Worm (Caenorhabditis elegans) whole organism, L4 larva: ENCODE measurements around the gene str-261.

ENCODE experiments used
- F26F4.8 ChIP-seq: fragments of 200-800 bp; sonication (Bioruptor generic); conservative IDR thresholded peaks from 2 replicates; pipeline ENCODE4 v1.3.6; 2022; ENCODE audit warnings: missing genetic modification characterization, missing compliant biosample characterization
- F37D6.2 ChIP-seq: sonication (generic microtip); optimal IDR thresholded peaks from 2 replicates; lab custom pipeline; 2016; ENCODE audit warnings: mild to moderate bottlenecking, missing genetic modification characterization, missing compliant biosample characterization
- T26A8.4 ChIP-seq: fragments of 200-800 bp; sonication (Bioruptor generic); IDR thresholded peaks from 2 replicates; pipeline ENCODE4 v1.3.6; 2022; ENCODE audit warnings: missing genetic modification characterization, missing compliant biosample characterization
- Y48G9A.11 ChIP-seq: fragments of 200-800 bp; sonication (Bioruptor generic); IDR thresholded peaks from 2 replicates; pipeline ENCODE4 v1.3.6; 2022; ENCODE audit warnings: missing genetic modification reagents, missing genetic modification characterization, missing compliant biosample characterization
- ama-1 ChIP-seq: fragments of 150-350 bp; optimal IDR thresholded peaks from 2 replicates; lab custom pipeline; 2014; ENCODE audit warnings: inconsistent platforms, mixed read lengths
- attf-4 ChIP-seq: sonication (generic microtip); optimal IDR thresholded peaks from 3 replicates; lab custom pipeline; 2017; ENCODE audit warnings: missing biosample characterization, missing genetic modification characterization
- ceh-20 ChIP-seq: fragments of 200-800 bp; sonication (Bioruptor generic); IDR thresholded peaks from 2 replicates; pipeline ENCODE4 v1.3.6; 2022; ENCODE audit warnings: missing genetic modification reagents, missing genetic modification characterization, missing compliant biosample characterization
- ceh-28 ChIP-seq: fragments of 150-350 bp; optimal IDR thresholded peaks from 2 replicates; lab custom pipeline; 2014; ENCODE audit warnings: missing biosample characterization, missing genetic modification reagents, missing genetic modification characterization
- ceh-44 ChIP-seq: fragments of 200-800 bp; sonication (Bioruptor generic); IDR thresholded peaks from 2 replicates; pipeline ENCODE4 v1.3.6; 2022; ENCODE audit warnings: missing genetic modification reagents, missing genetic modification characterization, missing compliant biosample characterization
- ceh-62 ChIP-seq: sonication (generic microtip); optimal IDR thresholded peaks from 2 replicates; lab custom pipeline; 2017; ENCODE audit warnings: missing biosample characterization, missing genetic modification characterization
- cey-2 ChIP-seq: sonication (generic microtip); optimal IDR thresholded peaks from 3 replicates; lab custom pipeline; 2017; ENCODE audit warnings: missing genetic modification characterization, mild to moderate bottlenecking, missing compliant biosample characterization, antibody characterized with exemption, borderline replicate concordance; ENCODE audit not compliant: insufficient read depth
- daf-16 ChIP-seq, 3 experiments: sonication (generic microtip); optimal IDR thresholded peaks; 2 replicates each; lab custom pipeline; 2016 to 2017; ENCODE audit warnings: missing genetic modification characterization in 3 of 3, missing genetic modification reagents in 3 of 3, mild to moderate bottlenecking in 2 of 3, missing compliant biosample characterization in 2 of 3, missing biosample characterization in 1 of 3, moderate library complexity in 1 of 3
- daf-19 ChIP-seq: fragments of 200-800 bp; sonication (Bioruptor generic); conservative IDR thresholded peaks from 2 replicates; pipeline ENCODE4 v1.3.6; 2022; ENCODE audit warnings: missing genetic modification characterization, missing compliant biosample characterization
- dmd-6 ChIP-seq: fragments of 200-800 bp; sonication (Bioruptor generic); IDR thresholded peaks from 2 replicates; pipeline ENCODE4 v1.3.6; 2022; ENCODE audit warnings: missing genetic modification reagents, missing genetic modification characterization, missing compliant biosample characterization
- dmd-9 ChIP-seq: fragments of 200-800 bp; sonication (Bioruptor generic); IDR thresholded peaks from 2 replicates; pipeline ENCODE4 v1.3.6; 2022; ENCODE audit warnings: missing genetic modification reagents, missing genetic modification characterization, missing compliant biosample characterization
- fos-1 ChIP-seq: fragments of 150-350 bp; optimal IDR thresholded peaks from 2 replicates; lab custom pipeline; 2014; ENCODE audit warnings: missing biosample characterization, missing genetic modification characterization
- gei-8 ChIP-seq: fragments of 200-800 bp; sonication (Bioruptor generic); optimal IDR thresholded peaks from 2 replicates; lab custom pipeline; 2018; ENCODE audit warnings: mild to moderate bottlenecking, missing genetic modification characterization, missing compliant biosample characterization
- hmg-1.1 ChIP-seq: fragments of 200-800 bp; sonication (Bioruptor generic); IDR thresholded peaks from 2 replicates; pipeline ENCODE4 v1.3.6; 2022; ENCODE audit warnings: missing genetic modification reagents, missing genetic modification characterization, missing compliant biosample characterization
- lim-7 ChIP-seq: fragments of 200-800 bp; sonication (Bioruptor generic); IDR thresholded peaks from 2 replicates; pipeline ENCODE4 v1.3.6; 2022; ENCODE audit warnings: missing genetic modification characterization, missing compliant biosample characterization
- lin-29 ChIP-seq: fragments of 200-800 bp; sonication (Bioruptor generic); IDR thresholded peaks from 2 replicates; pipeline ENCODE4 v1.3.6; 2022; ENCODE audit warnings: missing genetic modification reagents, missing genetic modification characterization, missing compliant biosample characterization
- lin-39 ChIP-seq: fragments of 150-350 bp; optimal IDR thresholded peaks from 2 replicates; lab custom pipeline; 2014; ENCODE audit warnings: missing biosample characterization, missing genetic modification reagents, missing genetic modification characterization
- lsy-2 ChIP-seq, 2 experiments: fragments of 150-350 bp in 1 of 2; sonication (generic microtip) in 1 of 2; optimal IDR thresholded peaks; 2 replicates each; lab custom pipeline; 2014 to 2017; ENCODE audit warnings: missing biosample characterization in 2 of 2, missing genetic modification characterization in 2 of 2
- madf-5 ChIP-seq, 2 experiments: fragments of 200-800 bp; sonication (Bioruptor generic); IDR thresholded peaks; 2 replicates each; pipeline ENCODE4 v1.3.6; 2022; ENCODE audit warnings: missing compliant biosample characterization in 2 of 2, missing genetic modification characterization in 2 of 2
- madf-9 ChIP-seq: fragments of 200-800 bp; sonication (Bioruptor generic); conservative IDR thresholded peaks from 2 replicates; pipeline ENCODE4 v1.3.6; 2022; ENCODE audit warnings: missing genetic modification reagents, missing genetic modification characterization, missing compliant biosample characterization
- mdl-1 ChIP-seq, 2 experiments: fragments of 150-350 bp in 1 of 2; sonication (generic microtip) in 1 of 2; optimal IDR thresholded peaks; 2 replicates each; lab custom pipeline; 2014 to 2017; ENCODE audit warnings: missing biosample characterization in 2 of 2, missing genetic modification characterization in 2 of 2
- mdt-29 ChIP-seq: fragments of 200-800 bp; sonication (Bioruptor generic); IDR thresholded peaks from 2 replicates; pipeline ENCODE4 v1.3.6; 2022; ENCODE audit warnings: missing genetic modification reagents, missing genetic modification characterization, missing compliant biosample characterization
- mep-1 ChIP-seq: fragments of 150-350 bp; sonication (generic microtip); optimal IDR thresholded peaks from 3 replicates; lab custom pipeline; 2014; ENCODE audit warnings: missing biosample characterization, missing genetic modification characterization
- mxl-2 ChIP-seq: fragments of 200-800 bp; sonication (Bioruptor generic); conservative IDR thresholded peaks from 2 replicates; pipeline ENCODE4 v1.3.6; 2022; ENCODE audit warnings: missing genetic modification reagents, missing genetic modification characterization, missing compliant biosample characterization
- mxl-3 ChIP-seq: fragments of 200-800 bp; sonication (Bioruptor generic); optimal IDR thresholded peaks from 2 replicates; lab custom pipeline; 2018; ENCODE audit warnings: mild to moderate bottlenecking, missing genetic modification characterization, missing compliant biosample characterization
- nhr-10 ChIP-seq: fragments of 150-350 bp; optimal IDR thresholded peaks from 2 replicates; lab custom pipeline; 2014; ENCODE audit warnings: missing biosample characterization, missing genetic modification characterization
- nhr-111 ChIP-seq: fragments of 200-800 bp; sonication (Bioruptor generic); optimal IDR thresholded peaks from 2 replicates; lab custom pipeline; 2018; ENCODE audit warnings: mild to moderate bottlenecking, missing genetic modification characterization, missing compliant biosample characterization
- nhr-237 ChIP-seq: sonication (generic microtip); optimal IDR thresholded peaks from 2 replicates; lab custom pipeline; 2017; ENCODE audit warnings: missing biosample characterization, missing genetic modification characterization
- nhr-25 ChIP-seq: sonication (generic microtip); optimal IDR thresholded peaks from 2 replicates; lab custom pipeline; 2017; ENCODE audit warnings: missing genetic modification characterization, mild to moderate bottlenecking, missing compliant biosample characterization, antibody characterized with exemption, moderate library complexity, borderline replicate concordance; ENCODE audit not compliant: insufficient read depth
- nhr-42 ChIP-seq: fragments of 200-800 bp; sonication (Bioruptor generic); IDR thresholded peaks from 2 replicates; pipeline ENCODE4 v1.3.6; 2022; ENCODE audit warnings: missing genetic modification characterization, missing compliant biosample characterization
- nhr-76 ChIP-seq: fragments of 150-350 bp; optimal IDR thresholded peaks from 2 replicates; lab custom pipeline; 2014; ENCODE audit warnings: missing biosample characterization, missing genetic modification characterization
- nhr-77 ChIP-seq: fragments of 150-350 bp; optimal IDR thresholded peaks from 2 replicates; lab custom pipeline; 2014; ENCODE audit warnings: missing biosample characterization, missing genetic modification characterization
- pha-4 ChIP-seq, 2 experiments: fragments of 150-350 bp in 1 of 2; fragments of 200-800 bp in 1 of 2; sonication (Bioruptor generic) in 1 of 2; IDR thresholded peaks in 1 of 2; optimal IDR thresholded peaks in 1 of 2; 2 replicates each; pipeline versions ENCODE4 v1.3.6 to Lab custom; 2014 to 2022; ENCODE audit warnings: missing genetic modification characterization in 2 of 2, missing genetic modification reagents in 2 of 2, missing biosample characterization in 1 of 2, missing compliant biosample characterization in 1 of 2
- php-3 ChIP-seq: fragments of 200-800 bp; sonication (Bioruptor generic); IDR thresholded peaks from 2 replicates; pipeline ENCODE4 v1.3.6; 2022; ENCODE audit warnings: missing genetic modification reagents, missing genetic modification characterization, missing compliant biosample characterization
- pqm-1 ChIP-seq: sonication (generic microtip); optimal IDR thresholded peaks from 2 replicates; lab custom pipeline; 2017; ENCODE audit warnings: missing biosample characterization, missing genetic modification characterization
- snpc-4 ChIP-seq: fragments of 150-350 bp; optimal IDR thresholded peaks from 2 replicates; lab custom pipeline; 2014; ENCODE audit warnings: missing biosample characterization, missing genetic modification characterization
- spr-1 ChIP-seq: sonication (generic microtip); optimal IDR thresholded peaks from 2 replicates; lab custom pipeline; 2016; ENCODE audit warnings: mild to moderate bottlenecking, missing genetic modification characterization, missing compliant biosample characterization
- tra-1 ChIP-seq: fragments of 200-800 bp; sonication (Bioruptor generic); IDR thresholded peaks from 2 replicates; pipeline ENCODE4 v1.3.6; 2022; ENCODE audit warnings: missing genetic modification reagents, missing genetic modification characterization, missing compliant biosample characterization
- unc-39 ChIP-seq: sonication (generic microtip); optimal IDR thresholded peaks from 2 replicates; lab custom pipeline; 2017; ENCODE audit warnings: missing biosample characterization, missing genetic modification characterization
- zip-11 ChIP-seq: fragments of 200-800 bp; sonication (Bioruptor generic); IDR thresholded peaks from 2 replicates; pipeline ENCODE4 v1.3.6; 2022; ENCODE audit warnings: missing genetic modification characterization, missing compliant biosample characterization
- zip-2 ChIP-seq: fragments of 150-350 bp; optimal IDR thresholded peaks from 2 replicates; lab custom pipeline; 2014; ENCODE audit warnings: missing biosample characterization, missing genetic modification characterization
- ztf-7 ChIP-seq: fragments of 150-350 bp; optimal IDR thresholded peaks from 2 replicates; lab custom pipeline; 2014; ENCODE audit warnings: missing biosample characterization, missing genetic modification characterization

The str-261 gene

ce11 chrIII:11101246-11101645 is 26.9 kb downstream of the str-261 start:
- TF ChIP-seq tra-1 (GFP tag; lab: Robert Waterston, UW), result no peak
- TF ChIP-seq madf-5 (GFP tag; IDR thresholded peaks at IDR 0.05; lab: Robert Waterston, UW), result no peak
- TF ChIP-seq lim-7 (GFP tag; lab: Robert Waterston, UW), result no peak

ce11 chrIII:11107327-11107726 is 33.0 kb downstream of the str-261 start:
- TF ChIP-seq Y48G9A.11 (GFP tag; lab: Robert Waterston, UW) (peak; percentile 65), F26F4.8 (GFP tag; lab: Robert Waterston, UW) (no peak), mxl-2 (GFP tag; lab: Robert Waterston, UW) (no peak), madf-5 (GFP tag; IDR thresholded peaks at IDR 0.05; lab: Robert Waterston, UW) (no peak), zip-2 (tag; lab: Kevin White, UChicago) (no peak)

ce11 chrIII:11110756-11111155 is 36.4 kb downstream of the str-261 start:
- TF ChIP-seq nhr-42 (GFP tag; lab: Robert Waterston, UW), result peak; percentile 22; the same call in 1 of the 2 replicates
- no peak for TF ChIP-seq cey-2
- peak; percentile 51; the same call in 1 of the 2 replicates for TF ChIP-seq madf-9 (GFP tag; lab: Robert Waterston, UW)
- peak; percentile 71 for TF ChIP-seq T26A8.4 (GFP tag; lab: Robert Waterston, UW)
- TF ChIP-seq nhr-76 (tag; lab: Kevin White, UChicago), result no peak
- TF ChIP-seq pha-4 (GFP tag; IDR thresholded peaks at IDR 0.05; lab: Robert Waterston, UW), result peak; percentile 41; the same call in 1 of the 2 replicates
- TF ChIP-seq pha-4 (tag; optimal IDR thresholded peaks at IDR 0.05; lab: Kevin White, UChicago), result no peak
- no peak for TF ChIP-seq pqm-1 (tag; lab: Kevin White, UChicago)
- peak in 1 of 2 experiments; percentile 32 for TF ChIP-seq daf-16 (GFP tag; optimal IDR thresholded peaks at IDR 0.05; lab: Kevin White, UChicago)
- TF ChIP-seq daf-16 (tag; optimal IDR thresholded peaks at IDR 0.05; lab: Kevin White, UChicago), result peak; percentile 53
- TF ChIP-seq mep-1 (tag; lab: Kevin White, UChicago), result peak; percentile 43
- TF ChIP-seq zip-11 (GFP tag; lab: Robert Waterston, UW), result no peak
- TF ChIP-seq fos-1 (tag; lab: Kevin White, UChicago), result no peak
- no peak for TF ChIP-seq snpc-4 (tag; lab: Kevin White, UChicago)
- no peak for TF ChIP-seq mdt-29 (GFP tag; lab: Robert Waterston, UW)
- no peak for TF ChIP-seq ceh-62
- TF ChIP-seq gei-8 (GFP tag; lab: Kevin White, UChicago), result no peak
- TF ChIP-seq mxl-3 (GFP tag; lab: Kevin White, UChicago), result no peak
- 0 out of 2 replicates have a peak, but pooled peaks have one; percentile 12 for TF ChIP-seq php-3 (GFP tag; lab: Robert Waterston, UW)
- TF ChIP-seq lin-29 (GFP tag; lab: Robert Waterston, UW), result peak; percentile 81
- peak; percentile 0 for TF ChIP-seq F37D6.2
- no peak for TF ChIP-seq madf-5 (GFP tag; IDR thresholded peaks at IDR 0.05; lab: Robert Waterston, UW)
- no peak for TF ChIP-seq nhr-25
- no peak for TF ChIP-seq ceh-44 (GFP tag; lab: Robert Waterston, UW)
- TF ChIP-seq attf-4 (tag; lab: Kevin White, UChicago), result no peak
- TF ChIP-seq mdl-1 (tag; optimal IDR thresholded peaks at IDR 0.05; lab: Kevin White, UChicago), result peak in 1 of 2 experiments; percentile 19
- no peak for TF ChIP-seq nhr-237 (tag; lab: Kevin White, UChicago)
- TF ChIP-seq spr-1 (tag; lab: Kevin White, UChicago), result no peak
- 0 out of 2 replicates have a peak, but pooled peaks have one; percentile 35 for TF ChIP-seq ceh-20 (GFP tag; lab: Robert Waterston, UW)
- TF ChIP-seq ztf-7 (tag; lab: Kevin White, UChicago), result no peak
- TF ChIP-seq lsy-2 (tag; optimal IDR thresholded peaks at IDR 0.05; lab: Kevin White, UChicago), result peak in 1 of 2 experiments; percentile 77
- no peak for TF ChIP-seq ama-1 (lab: Kevin White, UChicago)
- no peak for TF ChIP-seq ceh-28 (tag; lab: Kevin White, UChicago)
- no peak for TF ChIP-seq nhr-111 (GFP tag; lab: Kevin White, UChicago)
- TF ChIP-seq daf-19, result no peak
- TF ChIP-seq unc-39 (tag; lab: Kevin White, UChicago), result no peak
- TF ChIP-seq dmd-9, result no peak
- TF ChIP-seq lin-39, result no peak
- no peak for TF ChIP-seq nhr-10 (tag; lab: Kevin White, UChicago)
- peak; percentile 92 for TF ChIP-seq hmg-1.1 (GFP tag; lab: Robert Waterston, UW)
- peak; percentile 44 for TF ChIP-seq nhr-77 (tag; lab: Kevin White, UChicago)
- TF ChIP-seq dmd-6, result peak; percentile 71
